Worm (Caenorhabditis elegans) whole organism, L3 larva: ENCODE results near the gene F09C6.15.

Experiments used
- ZK546.5 ChIP-seq: sonication (generic microtip); optimal IDR thresholded peaks from 2 replicates; lab custom pipeline; 2017; ENCODE audit warnings: missing biosample characterization, missing genetic modification characterization
- jun-1 ChIP-seq: fragments of 150-350 bp; optimal IDR thresholded peaks from 2 replicates; lab custom pipeline; 2014; ENCODE audit warnings: missing biosample characterization, missing genetic modification reagents, missing genetic modification characterization
- pha-4 ChIP-seq: fragments of 150-350 bp; optimal IDR thresholded peaks from 2 replicates; lab custom pipeline; 2014; ENCODE audit warnings: missing biosample characterization, missing genetic modification reagents, missing genetic modification characterization

- TF ChIP-seq jun-1 (tag; lab: Kevin White, UChicago) (no peak), ZK546.5 (tag; lab: Kevin White, UChicago) (no peak), pha-4 (no peak)
Observed at ce11 chrV:16871387-16871786, 22.2 kb upstream of the F09C6.15 start, which contains the start of gene thn-4.
